Worm (Caenorhabditis elegans): ENCODE measurements around the gene gst-16.
A peak's percentile ranks its signal among the peaks of the same experiment; 100 is the strongest.

DNA sequence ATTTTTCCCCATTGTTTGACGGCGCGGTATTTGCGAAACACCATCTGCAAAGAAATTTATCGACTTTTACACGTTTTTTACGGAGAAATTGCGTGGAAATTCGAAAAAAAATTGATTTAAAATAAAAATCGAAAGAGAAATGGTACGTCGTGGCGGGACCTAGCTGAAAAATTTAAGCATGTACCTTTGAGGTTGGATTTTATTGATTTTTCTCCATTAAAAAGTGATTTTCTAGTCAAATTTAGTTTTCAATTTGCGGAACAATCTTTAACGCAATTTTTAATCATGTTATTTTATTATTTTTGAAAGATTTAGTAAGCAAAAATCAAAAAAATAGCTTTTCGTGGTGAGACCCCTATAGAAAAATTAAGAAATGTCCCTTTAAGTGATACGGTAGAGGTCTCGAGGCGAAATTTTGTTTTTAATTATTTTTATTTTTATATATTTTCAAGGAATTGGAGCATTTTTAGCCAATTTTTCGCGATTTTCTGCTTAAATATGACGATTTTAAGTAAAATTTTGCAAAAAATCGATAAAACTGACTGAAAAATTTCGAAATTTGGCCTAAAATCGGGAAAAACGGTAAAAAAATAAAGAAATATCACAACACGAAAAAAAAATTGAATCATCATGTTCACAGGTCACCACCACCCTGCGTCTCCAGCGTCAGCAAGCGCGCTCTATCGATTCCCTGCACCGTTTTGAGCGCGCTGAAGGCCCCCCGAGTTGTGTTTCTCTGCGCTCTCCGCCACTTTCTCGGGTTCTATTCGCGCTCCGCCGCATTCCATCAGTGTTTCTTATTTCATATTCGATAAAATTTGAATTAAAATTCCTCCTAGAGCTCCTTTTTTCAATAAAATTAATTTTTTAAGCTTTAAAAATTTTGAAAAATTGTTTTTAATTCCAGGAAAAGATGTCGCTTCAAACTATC is 49.0 kb downstream of the gst-16 start, which contains the start of the genes mrpl-37 and lin-38:
- TF ChIP-seq T07F8.4 (tag; optimal IDR thresholded peaks at IDR 0.05) (no peak), ztf-25 (GFP tag; IDR thresholded peaks at IDR 0.05) (no peak), somi-1 (GFP tag; optimal IDR thresholded peaks at IDR 0.05) (no peak), dpff-1 (tag; optimal IDR thresholded peaks at IDR 0.05) (no peak), lin-35 (GFP tag; optimal IDR thresholded peaks at IDR 0.05) (peak in 1 of 3 experiments; percentile 18), F57C9.4 (tag; optimal IDR thresholded peaks at IDR 0.05) (no peak)
